Fruit fly (Drosophila melanogaster) whole organism, embryonic: ENCODE measurements around the gene CG14270.

Experiments used
- ATbp ChIP-seq: fragments of 200-800 bp; sonication (Bioruptor generic); optimal IDR thresholded peaks from 2 replicates; lab custom pipeline; 2017; ENCODE audit warnings: missing biosample characterization, mild to moderate bottlenecking, missing genetic modification characterization, missing genetic modification reagents
- Asciz ChIP-seq: fragments of 200-800 bp; sonication (Bioruptor generic); optimal IDR thresholded peaks from 2 replicates; lab custom pipeline; 2017; ENCODE audit warnings: missing biosample characterization, mild to moderate bottlenecking, missing genetic modification characterization, missing genetic modification reagents
- Blimp-1 ChIP-seq: fragments of 200-800 bp; sonication (Bioruptor generic); optimal IDR thresholded peaks from 3 replicates; lab custom pipeline; 2018; ENCODE audit warnings: missing biosample characterization, missing genetic modification characterization, mild to moderate bottlenecking, moderate library complexity, missing genetic modification reagents
- CG1024 ChIP-seq: fragments of 200-800 bp; sonication (Bioruptor generic); IDR thresholded peaks from 2 replicates; pipeline ENCODE4 v1.3.6; 2022; ENCODE audit warnings: missing biosample characterization, missing genetic modification characterization
- CG10267 ChIP-seq: fragments of 200-800 bp; sonication (Bioruptor generic); optimal IDR thresholded peaks from 2 replicates; lab custom pipeline; 2018; ENCODE audit warnings: missing biosample characterization, mild to moderate bottlenecking, missing genetic modification characterization, moderate library complexity
- CG10462 ChIP-seq: fragments of 200-800 bp; sonication (Bioruptor generic); optimal IDR thresholded peaks from 2 replicates; lab custom pipeline; 2016; ENCODE audit warnings: missing biosample characterization, missing genetic modification characterization
- CG10565 ChIP-seq: fragments of 200-800 bp; sonication (Bioruptor generic); optimal IDR thresholded peaks from 3 replicates; lab custom pipeline; 2016; ENCODE audit warnings: missing biosample characterization, mild to moderate bottlenecking, missing genetic modification characterization
- CG11696 ChIP-seq: fragments of 200-800 bp; sonication (Bioruptor generic); IDR thresholded peaks from 2 replicates; pipeline ENCODE4 v1.3.6; 2022; ENCODE audit warnings: missing biosample characterization, missing genetic modification characterization
- CG12391 ChIP-seq: fragments of 200-800 bp; sonication (Bioruptor generic); optimal IDR thresholded peaks from 3 replicates; lab custom pipeline; 2018; ENCODE audit warnings: missing biosample characterization, mild to moderate bottlenecking, missing genetic modification characterization, moderate library complexity
- CG15601 ChIP-seq: fragments of 200-800 bp; sonication (Bioruptor generic); optimal IDR thresholded peaks from 3 replicates; lab custom pipeline; 2019; ENCODE audit warnings: missing biosample characterization, mild to moderate bottlenecking, missing genetic modification characterization, moderate library complexity
- CG17568 ChIP-seq: fragments of 200-800 bp; sonication (Bioruptor generic); optimal IDR thresholded peaks from 2 replicates; lab custom pipeline; 2018; ENCODE audit warnings: missing biosample characterization, mild to moderate bottlenecking, missing genetic modification characterization, moderate library complexity
- CG18764 ChIP-seq: fragments of 200-800 bp; sonication (Bioruptor generic); optimal IDR thresholded peaks from 3 replicates; lab custom pipeline; 2016; ENCODE audit warnings: missing biosample characterization, missing genetic modification characterization
- CG4424 ChIP-seq: fragments of 200-800 bp; sonication (Bioruptor generic); optimal IDR thresholded peaks from 3 replicates; lab custom pipeline; 2016; ENCODE audit warnings: missing biosample characterization, missing genetic modification characterization
- CG4707 ChIP-seq: fragments of 200-800 bp; sonication (Bioruptor generic); optimal IDR thresholded peaks from 2 replicates; lab custom pipeline; 2018; ENCODE audit warnings: missing biosample characterization, mild to moderate bottlenecking, missing genetic modification characterization, moderate library complexity
- CG4730 ChIP-seq: fragments of 200-800 bp; sonication (Bioruptor generic); IDR thresholded peaks from 2 replicates; pipeline ENCODE4 v1.3.6; 2022; ENCODE audit warnings: missing biosample characterization, missing genetic modification characterization
- CG5180 ChIP-seq: fragments of 200-800 bp; sonication (Bioruptor generic); optimal IDR thresholded peaks from 3 replicates; lab custom pipeline; 2017; ENCODE audit warnings: missing biosample characterization, missing genetic modification characterization, mild to moderate bottlenecking, moderate library complexity, missing genetic modification reagents
- CG7357 ChIP-seq: fragments of 200-800 bp; sonication (Bioruptor generic); IDR thresholded peaks from 3 replicates; pipeline ENCODE4 v1.3.6; 2022; ENCODE audit warnings: missing biosample characterization, missing genetic modification characterization
- CG7928 ChIP-seq: fragments of 200-800 bp; sonication (Bioruptor generic); optimal IDR thresholded peaks from 2 replicates; lab custom pipeline; 2017; ENCODE audit warnings: missing biosample characterization, mild to moderate bottlenecking, missing genetic modification characterization
- CG8478 ChIP-seq: fragments of >200 bp; optimal IDR thresholded peaks from 2 replicates; lab custom pipeline; 2018
- CG9932 ChIP-seq: fragments of 200-800 bp; sonication (Bioruptor generic); IDR thresholded peaks from 2 replicates; pipeline ENCODE4 v1.3.6; 2022; ENCODE audit warnings: missing biosample characterization, missing genetic modification characterization
- Deaf1 ChIP-seq: fragments of 200-800 bp; optimal IDR thresholded peaks from 3 replicates; lab custom pipeline; 2019; ENCODE audit warnings: missing biosample characterization, mild to moderate bottlenecking, missing genetic modification characterization, moderate library complexity
- HLHmδ ChIP-seq: fragments of 200-800 bp; sonication (Bioruptor generic); optimal IDR thresholded peaks from 2 replicates; lab custom pipeline; 2018; ENCODE audit warnings: missing biosample characterization, mild to moderate bottlenecking, missing genetic modification characterization, moderate library complexity
- Hr51 ChIP-seq, 2 experiments: fragments of 200-800 bp; sonication (Bioruptor generic); optimal IDR thresholded peaks; 2 replicates in 1 of 2; 3 replicates in 1 of 2; lab custom pipeline; 2016 to 2018; ENCODE audit warnings: missing biosample characterization in 2 of 2, missing genetic modification characterization in 2 of 2, mild to moderate bottlenecking in 1 of 2, moderate library complexity in 1 of 2
- MESR4 ChIP-seq: fragments of 200-800 bp; sonication (Bioruptor generic); optimal IDR thresholded peaks from 2 replicates; lab custom pipeline; 2018; ENCODE audit warnings: missing biosample characterization, mild to moderate bottlenecking, missing genetic modification characterization, moderate library complexity
- Meics ChIP-seq: fragments of 200-800 bp; sonication (Bioruptor generic); optimal IDR thresholded peaks from 2 replicates; lab custom pipeline; 2017; ENCODE audit warnings: missing biosample characterization, mild to moderate bottlenecking, missing genetic modification characterization
- Neu2 ChIP-seq: fragments of 200-800 bp; sonication (Bioruptor generic); optimal IDR thresholded peaks from 3 replicates; lab custom pipeline; 2016; ENCODE audit warnings: missing biosample characterization, missing genetic modification characterization, borderline replicate concordance
- Nf-YB ChIP-seq: fragments of 200-800 bp; sonication (Bioruptor generic); optimal IDR thresholded peaks from 3 replicates; lab custom pipeline; 2019; ENCODE audit warnings: missing biosample characterization, mild to moderate bottlenecking, missing genetic modification characterization, moderate library complexity
- Nf-YC ChIP-seq: fragments of 200-800 bp; optimal IDR thresholded peaks from 3 replicates; lab custom pipeline; 2019; ENCODE audit warnings: missing biosample characterization, mild to moderate bottlenecking, missing genetic modification characterization, moderate library complexity
- Optix ChIP-seq: fragments of 200-800 bp; sonication (Bioruptor generic); IDR thresholded peaks from 3 replicates; pipeline ENCODE4 v1.3.6; 2022; ENCODE audit warnings: missing biosample characterization, missing genetic modification characterization
- Ravus ChIP-seq: fragments of 200-800 bp; sonication (Bioruptor generic); IDR thresholded peaks from 2 replicates; pipeline ENCODE4 v1.3.6; 2022; ENCODE audit warnings: missing biosample characterization, missing genetic modification characterization
- abd-A ChIP-seq: fragments of 200-800 bp; sonication (Bioruptor generic); optimal IDR thresholded peaks from 3 replicates; lab custom pipeline; 2019; ENCODE audit warnings: missing biosample characterization, mild to moderate bottlenecking, missing genetic modification characterization, moderate library complexity
- ash1 ChIP-seq: fragments of 200-800 bp; sonication (Bioruptor generic); optimal IDR thresholded peaks from 2 replicates; lab custom pipeline; 2018; ENCODE audit warnings: missing biosample characterization, mild to moderate bottlenecking, missing genetic modification characterization
- cad ChIP-seq: fragments of >200 bp; optimal IDR thresholded peaks from 2 replicates; lab custom pipeline; 2017; ENCODE audit warnings: missing biosample characterization, missing genetic modification characterization
- cas ChIP-seq: fragments of 200-800 bp; sonication (Bioruptor generic); IDR thresholded peaks from 2 replicates; pipeline ENCODE4 v1.3.6; 2022; ENCODE audit warnings: missing biosample characterization, missing genetic modification characterization
- crol ChIP-seq: fragments of 200-800 bp; sonication (Bioruptor generic); IDR thresholded peaks from 2 replicates; pipeline ENCODE4 v1.3.6; 2022; ENCODE audit warnings: missing biosample characterization, missing genetic modification characterization
- dan ChIP-seq: fragments of 200-800 bp; sonication (Bioruptor generic); IDR thresholded peaks from 2 replicates; pipeline ENCODE4 v1.3.6; 2022; ENCODE audit warnings: missing biosample characterization, missing genetic modification characterization
- ewg ChIP-seq: fragments of 200-800 bp; sonication (Bioruptor generic); optimal IDR thresholded peaks from 3 replicates; lab custom pipeline; 2017; ENCODE audit warnings: mild to moderate bottlenecking, missing biosample characterization, missing genetic modification reagents, missing genetic modification characterization
- fd102C ChIP-seq: fragments of 200-800 bp; sonication (Bioruptor generic); optimal IDR thresholded peaks from 2 replicates; lab custom pipeline; 2018; ENCODE audit warnings: missing biosample characterization, mild to moderate bottlenecking, missing genetic modification characterization, moderate library complexity
- fd64A ChIP-seq: fragments of 200-800 bp; sonication (Bioruptor generic); optimal IDR thresholded peaks from 3 replicates; lab custom pipeline; 2018; ENCODE audit warnings: missing biosample characterization, mild to moderate bottlenecking, missing genetic modification characterization
- fd96Cb ChIP-seq: fragments of 200-800 bp; sonication (Bioruptor generic); optimal IDR thresholded peaks from 2 replicates; lab custom pipeline; 2018; ENCODE audit warnings: missing biosample characterization, mild to moderate bottlenecking, missing genetic modification characterization, moderate library complexity
- grn ChIP-seq: fragments of 200-800 bp; sonication (Bioruptor generic); optimal IDR thresholded peaks from 3 replicates; lab custom pipeline; 2017; ENCODE audit warnings: missing biosample characterization, missing genetic modification characterization
- gro ChIP-seq: fragments of 200-800 bp; sonication (Bioruptor generic); optimal IDR thresholded peaks from 2 replicates; lab custom pipeline; 2016; ENCODE audit warnings: missing biosample characterization, missing genetic modification characterization
- jing ChIP-seq: fragments of 200-800 bp; sonication (Bioruptor generic); optimal IDR thresholded peaks from 2 replicates; lab custom pipeline; 2018; ENCODE audit warnings: missing biosample characterization, mild to moderate bottlenecking, missing genetic modification characterization
- knrl ChIP-seq: fragments of 200-800 bp; sonication (Bioruptor generic); IDR thresholded peaks from 3 replicates; pipeline ENCODE4 v1.3.6; 2022; ENCODE audit warnings: missing biosample characterization, missing genetic modification characterization; ENCODE audit not compliant: partially characterized antibody
- lmd ChIP-seq: fragments of 200-800 bp; sonication (Bioruptor generic); IDR thresholded peaks from 2 replicates; pipeline ENCODE4 v1.3.6; 2022; ENCODE audit warnings: missing biosample characterization, missing genetic modification characterization
- onecut ChIP-seq: fragments of 200-800 bp; sonication (Bioruptor generic); IDR thresholded peaks from 2 replicates; pipeline ENCODE4 v1.3.6; 2022; ENCODE audit warnings: missing biosample characterization, missing genetic modification characterization
- schlank ChIP-seq: fragments of 200-800 bp; sonication (Bioruptor generic); optimal IDR thresholded peaks from 2 replicates; lab custom pipeline; 2018; ENCODE audit warnings: missing biosample characterization, mild to moderate bottlenecking, missing genetic modification characterization
- sim ChIP-seq: fragments of 200-800 bp; sonication (Bioruptor generic); IDR thresholded peaks from 2 replicates; pipeline ENCODE4 v1.3.6; 2022; ENCODE audit warnings: missing biosample characterization, missing genetic modification characterization
- tin ChIP-seq: fragments of 200-800 bp; sonication (Bioruptor generic); optimal IDR thresholded peaks from 3 replicates; lab custom pipeline; 2016; ENCODE audit warnings: missing biosample characterization, missing genetic modification characterization
- zfh2 ChIP-seq: fragments of 200-800 bp; sonication (Bioruptor generic); optimal IDR thresholded peaks from 2 replicates; lab custom pipeline; 2016; ENCODE audit warnings: missing biosample characterization, missing genetic modification characterization

The CG14270 gene

DNA sequence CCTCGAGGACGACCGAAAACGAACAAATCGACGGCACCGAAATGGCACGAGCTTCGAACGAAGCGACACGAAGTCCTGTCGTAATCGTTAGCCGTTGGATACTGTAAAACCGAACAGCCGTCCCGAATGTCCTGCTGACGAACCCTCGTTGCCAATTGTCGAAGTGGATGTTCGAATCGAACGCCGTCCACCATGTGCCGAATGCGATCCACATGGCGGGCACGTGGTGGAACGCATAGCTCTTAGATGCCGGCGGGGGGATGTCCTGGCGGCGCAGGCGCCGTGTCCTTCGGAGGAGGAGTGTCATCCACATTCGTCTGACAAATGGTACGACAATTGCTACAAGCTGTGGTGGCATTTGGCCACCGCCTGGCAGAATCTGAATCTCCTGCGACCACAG lies 45.5 kb upstream of the CG14270 start (continued):
- TF ChIP-seq CG11696 (no peak), Blimp-1 (GFP tag; lab: Kevin White, UChicago) (no peak), CG7357 (no peak), cas (GFP tag; lab: Robert Waterston, UW) (no peak), dan (GFP tag; lab: Robert Waterston, UW) (no peak), CG4424 (GFP tag; lab: Kevin White, UChicago) (no peak), CG10267 (tag; lab: Kevin White, UChicago) (no peak), tin (no peak), MESR4 (GFP tag; lab: Kevin White, UChicago) (no peak), Meics (no peak), Nf-YC (tag; lab: Kevin White, UChicago) (peak; percentile 95), jing (GFP tag; lab: Kevin White, UChicago) (no peak), CG18764 (GFP tag; lab: Kevin White, UChicago) (no peak), Neu2 (GFP tag; lab: Kevin White, UChicago) (no peak), CG10462 (GFP tag; lab: Kevin White, UChicago) (no peak), fd96Cb (tag; lab: Kevin White, UChicago) (no peak), zfh2 (GFP tag; lab: Kevin White, UChicago) (no peak), fd64A (GFP tag; lab: Kevin White, UChicago) (no peak), Ravus (GFP tag; lab: Robert Waterston, UW) (no peak), cad (no peak), CG7928 (GFP tag; lab: Kevin White, UChicago) (no peak), Nf-YB (peak; percentile 82), CG4730 (GFP tag; lab: Robert Waterston, UW) (no peak), fd102C (GFP tag; lab: Kevin White, UChicago) (no peak), grn (no peak), abd-A (tag; lab: Kevin White, UChicago) (peak; percentile 55), CG17568 (GFP tag; lab: Kevin White, UChicago) (no peak), Optix (GFP tag; lab: Robert Waterston, UW) (no peak), ATbp (GFP tag; lab: Kevin White, UChicago) (no peak), Asciz (no peak), gro (no peak), onecut (GFP tag; lab: Robert Waterston, UW) (no peak), CG8478 (lab: Kevin White, UChicago) (no peak), sim (GFP tag; lab: Robert Waterston, UW) (no peak), CG10565 (no peak), CG1024 (no peak), CG4707 (GFP tag; lab: Kevin White, UChicago) (no peak), schlank (tag; lab: Kevin White, UChicago) (no peak), HLHmδ (GFP tag; lab: Kevin White, UChicago) (no peak), crol (GFP tag; lab: Robert Waterston, UW) (peak; percentile 67), ash1 (GFP tag; lab: Kevin White, UChicago) (no peak), Hr51 (GFP tag; optimal IDR thresholded peaks at IDR 0.05; lab: Kevin White, UChicago) (no peak), Deaf1 (peak; percentile 98), ewg (GFP tag; lab: Kevin White, UChicago) (peak; percentile 94), CG12391 (tag; lab: Kevin White, UChicago) (no peak), CG9932 (GFP tag; lab: Robert Waterston, UW) (no peak), lmd (GFP tag; lab: Robert Waterston, UW) (no peak), knrl (GFP tag; lab: Robert Waterston, UW) (no peak), CG15601 (tag; lab: Kevin White, UChicago) (no peak), CG5180 (GFP tag; lab: Kevin White, UChicago) (peak; percentile 89)
- TF ChIP-seq, all 482 proteins: peak for 11
